Fruit fly (Drosophila melanogaster) whole organism, pupa: ENCODE measurements around the gene Gug.

Experiments used
- CG10348 ChIP-seq: fragments of 200-800 bp; sonication (Bioruptor generic); IDR thresholded peaks from 2 replicates; pipeline ENCODE4 v1.3.6; 2022; ENCODE audit warnings: missing biosample characterization, missing genetic modification characterization
- CG12605 ChIP-seq: fragments of 200-800 bp; sonication (Bioruptor generic); IDR thresholded peaks from 2 replicates; pipeline ENCODE4 v1.3.6; 2022; ENCODE audit warnings: missing biosample characterization, missing genetic modification characterization
- CG13204 ChIP-seq: fragments of 200-800 bp; sonication (Bioruptor generic); optimal IDR thresholded peaks from 2 replicates; lab custom pipeline; 2018; ENCODE audit warnings: missing biosample characterization, mild to moderate bottlenecking, missing genetic modification characterization, moderate library complexity
- CG14655 ChIP-seq: fragments of 200-800 bp; sonication (Bioruptor generic); optimal IDR thresholded peaks from 3 replicates; lab custom pipeline; 2017; ENCODE audit warnings: mild to moderate bottlenecking, missing biosample characterization, missing genetic modification reagents, missing genetic modification characterization
- CG15710 ChIP-seq: fragments of 200-800 bp; sonication (Bioruptor generic); optimal IDR thresholded peaks from 2 replicates; lab custom pipeline; 2018; ENCODE audit warnings: missing biosample characterization, mild to moderate bottlenecking, missing genetic modification characterization, moderate library complexity
- CG17806 ChIP-seq: fragments of 200-800 bp; sonication (Bioruptor generic); optimal IDR thresholded peaks from 2 replicates; lab custom pipeline; 2018; ENCODE audit warnings: missing biosample characterization, mild to moderate bottlenecking, missing genetic modification characterization, moderate library complexity
- CG32121 ChIP-seq: fragments of 200-800 bp; sonication (Bioruptor generic); IDR thresholded peaks from 2 replicates; pipeline ENCODE4 v1.3.6; 2022; ENCODE audit warnings: missing biosample characterization, missing genetic modification characterization
- CG34367 ChIP-seq: fragments of 200-800 bp; sonication (Bioruptor generic); optimal IDR thresholded peaks from 2 replicates; lab custom pipeline; 2018; ENCODE audit warnings: missing biosample characterization, mild to moderate bottlenecking, missing genetic modification characterization
- CG4496 ChIP-seq: fragments of 200-800 bp; sonication (Bioruptor generic); IDR thresholded peaks from 3 replicates; pipeline ENCODE4 v1.3.6; 2022; ENCODE audit warnings: missing biosample characterization, missing genetic modification characterization
- CG8159 ChIP-seq: fragments of 200-800 bp; sonication (Bioruptor generic); optimal IDR thresholded peaks from 3 replicates; lab custom pipeline; 2018; ENCODE audit warnings: missing biosample characterization, mild to moderate bottlenecking, missing genetic modification characterization, moderate library complexity
- CG8301 ChIP-seq: fragments of 200-800 bp; sonication (Bioruptor generic); optimal IDR thresholded peaks from 2 replicates; lab custom pipeline; 2018; ENCODE audit warnings: missing biosample characterization, mild to moderate bottlenecking, missing genetic modification characterization
- CG9948 ChIP-seq: fragments of 200-800 bp; sonication (Bioruptor generic); optimal IDR thresholded peaks from 2 replicates; lab custom pipeline; 2018; ENCODE audit warnings: missing biosample characterization, mild to moderate bottlenecking, missing genetic modification characterization, moderate library complexity
- D1 ChIP-seq: fragments of 200-800 bp; sonication (Bioruptor generic); optimal IDR thresholded peaks from 2 replicates; lab custom pipeline; 2018; ENCODE audit warnings: missing biosample characterization, mild to moderate bottlenecking, missing genetic modification characterization, moderate library complexity
- EcR ChIP-seq: fragments of 200-800 bp; sonication (Bioruptor generic); optimal IDR thresholded peaks from 3 replicates; lab custom pipeline; 2019; ENCODE audit warnings: missing biosample characterization, missing genetic modification characterization, mild to moderate bottlenecking, moderate library complexity, missing genetic modification reagents
- Ets98B ChIP-seq: fragments of 200-800 bp; sonication (Bioruptor generic); IDR thresholded peaks from 2 replicates; pipeline ENCODE4 v1.3.6; 2022; ENCODE audit warnings: missing biosample characterization, missing genetic modification characterization
- Pif1A ChIP-seq: fragments of 200-800 bp; sonication (Bioruptor generic); optimal IDR thresholded peaks from 3 replicates; lab custom pipeline; 2016; ENCODE audit warnings: missing biosample characterization, missing genetic modification characterization
- Pif1B ChIP-seq: fragments of 200-800 bp; sonication (Bioruptor generic); optimal IDR thresholded peaks from 3 replicates; lab custom pipeline; 2016; ENCODE audit warnings: missing biosample characterization, missing genetic modification characterization
- Snoo ChIP-seq: fragments of 200-800 bp; sonication (Bioruptor generic); optimal IDR thresholded peaks from 3 replicates; lab custom pipeline; 2017; ENCODE audit warnings: missing biosample characterization, mild to moderate bottlenecking, missing genetic modification characterization, inconsistent platforms
- fd96Ca ChIP-seq: fragments of 200-800 bp; sonication (Bioruptor generic); IDR thresholded peaks from 3 replicates; pipeline ENCODE4 v1.3.6; 2022; ENCODE audit warnings: missing biosample characterization, missing genetic modification characterization
- gl ChIP-seq: fragments of 200-800 bp; sonication (Bioruptor generic); optimal IDR thresholded peaks from 2 replicates; lab custom pipeline; 2018; ENCODE audit warnings: missing biosample characterization, mild to moderate bottlenecking, missing genetic modification characterization
- rn ChIP-seq: fragments of 200-800 bp; sonication (Bioruptor generic); IDR thresholded peaks from 2 replicates; pipeline ENCODE4 v1.3.6; 2022; ENCODE audit warnings: missing biosample characterization, missing genetic modification characterization

Gene Gug

dm6 chr3L:8457866-8458766 is 8.4 kb downstream of the Gug start:
- TF ChIP-seq CG8159 (tag; lab: Kevin White, UChicago), result peak; percentile 97
- TF ChIP-seq CG14655, result peak; percentile 96
- TF ChIP-seq rn (GFP tag; lab: Robert Waterston, UW), result peak; percentile 87
- TF ChIP-seq CG13204, result peak; percentile 74
- TF ChIP-seq CG34367, result peak; percentile 92
- TF ChIP-seq CG9948 (tag; lab: Kevin White, UChicago), result peak; percentile 97
- TF ChIP-seq Snoo (tag; lab: Kevin White, UChicago), result peak; percentile 82
- TF ChIP-seq CG17806 (tag; lab: Kevin White, UChicago), result peak; percentile 96
- TF ChIP-seq Pif1B (GFP tag; lab: Kevin White, UChicago), result peak; percentile 92
- peak; percentile 88 for TF ChIP-seq fd96Ca (GFP tag; lab: Robert Waterston, UW)
- peak; percentile 96 for TF ChIP-seq CG32121 (GFP tag; lab: Robert Waterston, UW)
- TF ChIP-seq CG10348 (GFP tag; lab: Robert Waterston, UW), result peak; percentile 85
- peak; percentile 37 for TF ChIP-seq EcR (GFP tag; lab: Kevin White, UChicago)
- peak; percentile 95 for TF ChIP-seq CG15710 (tag; lab: Kevin White, UChicago)
- TF ChIP-seq Pif1A (GFP tag; lab: Kevin White, UChicago), result peak; percentile 96
- TF ChIP-seq CG12605 (GFP tag; lab: Robert Waterston, UW), result peak; percentile 96
- TF ChIP-seq D1 (tag; lab: Kevin White, UChicago), result peak; percentile 92
- TF ChIP-seq Ets98B (GFP tag; lab: Robert Waterston, UW), result peak; percentile 96
- peak; percentile 90 for TF ChIP-seq gl
- TF ChIP-seq CG4496 (GFP tag; lab: Robert Waterston, UW), result peak; percentile 96
- peak; percentile 97 for TF ChIP-seq CG8301 (tag; lab: Kevin White, UChicago)

- 0 out of 3 replicates have a peak, but pooled peaks have one; percentile 35 for TF ChIP-seq CG4496 (GFP tag; lab: Robert Waterston, UW)
- TF ChIP-seq CG9948 (tag; lab: Kevin White, UChicago), result peak; percentile 68
- TF ChIP-seq CG8301 (tag; lab: Kevin White, UChicago), result peak; percentile 72
- TF ChIP-seq D1 (tag; lab: Kevin White, UChicago), result peak; percentile 5
- no peak for TF ChIP-seq CG10348 (GFP tag; lab: Robert Waterston, UW)
- 0 out of 3 replicates have a peak, but pooled peaks have one; percentile 34 for TF ChIP-seq fd96Ca (GFP tag; lab: Robert Waterston, UW)
- TF ChIP-seq CG17806 (tag; lab: Kevin White, UChicago), result peak; percentile 63
- no peak for TF ChIP-seq Ets98B (GFP tag; lab: Robert Waterston, UW)
- no peak for TF ChIP-seq CG12605 (GFP tag; lab: Robert Waterston, UW)
- TF ChIP-seq CG13204, result no peak
- peak; percentile 84 for TF ChIP-seq CG14655
- no peak for TF ChIP-seq CG32121 (GFP tag; lab: Robert Waterston, UW)
- TF ChIP-seq CG8159 (tag; lab: Kevin White, UChicago), result peak; percentile 81
- peak; percentile 32 for TF ChIP-seq Pif1B (GFP tag; lab: Kevin White, UChicago)
- TF ChIP-seq Pif1A (GFP tag; lab: Kevin White, UChicago), result peak; percentile 73
- TF ChIP-seq CG15710 (tag; lab: Kevin White, UChicago), result peak; percentile 67
- TF ChIP-seq CG34367, result peak; percentile 39
- peak; percentile 40 for TF ChIP-seq Snoo (tag; lab: Kevin White, UChicago)
These were observed 9.3 kb downstream of the Gug start for dm6 chr3L:8458767-8459614.

DNA sequence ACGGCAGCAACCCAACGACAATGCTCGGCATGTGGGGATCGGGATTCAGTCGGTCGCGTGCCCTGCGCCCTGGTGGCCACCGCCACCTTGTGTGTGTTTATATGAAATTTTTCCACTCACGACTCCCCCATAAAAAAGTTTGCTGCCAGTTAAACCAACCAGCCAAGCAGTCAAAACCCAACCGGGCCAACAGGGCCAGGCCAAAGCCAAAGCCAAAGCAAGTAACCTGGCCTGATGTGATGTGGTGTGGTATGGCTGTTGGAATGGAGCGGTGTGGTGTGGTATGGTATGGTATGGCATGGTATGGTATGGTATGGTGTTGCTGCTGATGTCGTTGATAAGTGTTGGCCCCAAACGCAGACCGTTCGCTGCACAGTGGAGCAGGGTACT is 9.9 kb downstream of the Gug start:
- TF ChIP-seq CG4496 (GFP tag; lab: Robert Waterston, UW) (no peak; the same call in 2 of the 3 replicates), Ets98B (GFP tag; lab: Robert Waterston, UW) (peak; percentile 14; the same call in 1 of the 2 replicates), CG10348 (GFP tag; lab: Robert Waterston, UW) (no peak), Pif1B (GFP tag; lab: Kevin White, UChicago) (no peak), CG34367 (no peak), EcR (GFP tag; lab: Kevin White, UChicago) (peak; percentile 42), CG8301 (tag; lab: Kevin White, UChicago) (no peak), CG9948 (tag; lab: Kevin White, UChicago) (no peak), CG14655 (no peak), CG8159 (tag; lab: Kevin White, UChicago) (no peak), Snoo (tag; lab: Kevin White, UChicago) (no peak), CG17806 (tag; lab: Kevin White, UChicago) (no peak), gl (no peak), CG32121 (GFP tag; lab: Robert Waterston, UW) (no peak), CG13204 (peak; percentile 15), Pif1A (GFP tag; lab: Kevin White, UChicago) (no peak), fd96Ca (GFP tag; lab: Robert Waterston, UW) (no peak), rn (GFP tag; lab: Robert Waterston, UW) (no peak), CG15710 (tag; lab: Kevin White, UChicago) (no peak), D1 (tag; lab: Kevin White, UChicago) (no peak), CG12605 (GFP tag; lab: Robert Waterston, UW) (no peak)
